Worm (Caenorhabditis elegans): ENCODE data around the gene gei-1.

DNA sequence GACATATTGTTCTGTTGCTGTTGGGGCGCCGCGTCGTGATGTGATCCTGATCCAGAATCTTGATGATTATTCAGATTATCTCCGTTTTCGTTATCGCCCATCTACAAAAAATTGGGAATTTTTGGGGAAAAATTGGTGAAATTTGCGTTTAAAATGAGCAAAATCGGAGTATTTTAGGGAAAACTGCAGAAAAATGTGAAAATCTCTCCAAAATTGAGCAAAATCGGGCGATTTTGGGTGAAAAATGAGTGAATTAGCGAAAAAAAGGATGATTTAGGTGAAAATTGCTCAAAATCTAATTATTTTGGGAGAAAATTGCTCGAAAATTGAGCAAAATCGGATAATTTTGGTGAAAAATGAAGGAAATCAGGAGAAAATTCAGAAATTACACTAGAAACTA lies 23.5 kb upstream of the gei-1 start, which contains the start of gene Y53G8AR.9:
- no peak for TF ChIP-seq tbx-11 (GFP tag; IDR thresholded peaks at IDR 0.05)
- TF ChIP-seq B0310.2 (tag; optimal IDR thresholded peaks at IDR 0.05), result no peak
- no peak for TF ChIP-seq ceh-36 (tag; optimal IDR thresholded peaks at IDR 0.05)
- TF ChIP-seq ets-7 (tag; optimal IDR thresholded peaks at IDR 0.05), result no peak
- TF ChIP-seq ama-1 (optimal IDR thresholded peaks at IDR 0.05), result no peak
- no peak for TF ChIP-seq tbx-37 (GFP tag; conservative IDR thresholded peaks at IDR 0.05)
- no peak for TF ChIP-seq hmg-4 (GFP tag; optimal IDR thresholded peaks at IDR 0.05)
